Fruit fly (Drosophila melanogaster): ENCODE measurements around the gene CG15765.
A peak's percentile ranks its signal among the peaks of the same experiment; 100 is the strongest.

CG15765 gene

dm6 chrX:5880139-5880924 is 62.0 kb downstream of the CG15765 start (continued):
- TF ChIP-seq CG2875 (GFP tag; optimal IDR thresholded peaks at IDR 0.05) (peak; percentile 21), zen (tag; optimal IDR thresholded peaks at IDR 0.05) (peak; percentile 8), phol (tag; optimal IDR thresholded peaks at IDR 0.05) (peak; percentile 41), CG30403 (GFP tag; optimal IDR thresholded peaks at IDR 0.05) (peak; percentile 52), wor (GFP tag; IDR thresholded peaks at IDR 0.05) (no peak), CG2202 (tag; optimal IDR thresholded peaks at IDR 0.05) (peak; percentile 26), CG4282 (GFP tag; optimal IDR thresholded peaks at IDR 0.05) (no peak), CG7357 (GFP tag; IDR thresholded peaks at IDR 0.05) (0 out of 3 replicates have a peak, but pooled peaks have one; percentile 5), CG42726 (GFP tag; IDR thresholded peaks at IDR 0.05; ENCODE audit: partially characterized antibody) (no peak), B-H2 (GFP tag; optimal IDR thresholded peaks at IDR 0.05) (peak; percentile 31), mam (GFP tag; optimal IDR thresholded peaks at IDR 0.05) (peak; percentile 17), BEAF-32 (GFP tag; optimal IDR thresholded peaks at IDR 0.05) (no peak), CG11560 (tag; IDR thresholded peaks at IDR 0.05) (no peak), jing (GFP tag; optimal IDR thresholded peaks at IDR 0.05) (no peak), toy (GFP tag; IDR thresholded peaks at IDR 0.05) (no peak), CTCF (GFP tag; optimal IDR thresholded peaks at IDR 0.05) (peak; percentile 5), wdn (GFP tag; IDR thresholded peaks at IDR 0.05) (no peak; the same call in 1 of the 2 replicates), cg (GFP tag; optimal IDR thresholded peaks at IDR 0.05) (peak; percentile 95), Xrp1 (GFP tag; IDR thresholded peaks at IDR 0.05) (peak; percentile 65), bowl (GFP tag; IDR thresholded peaks at IDR 0.05) (no peak), B-H1 (GFP tag; IDR thresholded peaks at IDR 0.05) (no peak), Spps (tag; optimal IDR thresholded peaks at IDR 0.05) (peak; percentile 6), dm (GFP tag; optimal IDR thresholded peaks at IDR 0.05) (peak; percentile 2), Scr (GFP tag; IDR thresholded peaks at IDR 0.05; ENCODE audit: partially characterized antibody) (no peak), vfl (GFP tag; optimal IDR thresholded peaks at IDR 0.05) (no peak), CG2678 (tag; optimal IDR thresholded peaks at IDR 0.05) (peak; percentile 70), chinmo (GFP tag; IDR thresholded peaks at IDR 0.05; ENCODE audit: partially characterized antibody) (peak; percentile 58; the same call in 1 of the 4 replicates), nmo (GFP tag; optimal IDR thresholded peaks at IDR 0.05) (peak; percentile 22), her (GFP tag; optimal IDR thresholded peaks at IDR 0.05) (peak; percentile 33), cas (GFP tag; IDR thresholded peaks at IDR 0.05) (no peak; the same call in 1 of the 2 replicates), fd96Cb (tag; optimal IDR thresholded peaks at IDR 0.05) (peak; percentile 2), CG7745 (tag; optimal IDR thresholded peaks at IDR 0.05) (no peak), pita (GFP tag; optimal IDR thresholded peaks at IDR 0.05) (no peak), ind (GFP tag; optimal IDR thresholded peaks at IDR 0.05) (peak; percentile 34), Eip74EF (GFP tag; optimal IDR thresholded peaks at IDR 0.05) (peak in 1 of 2 experiments; percentile 76), NK7.1 (GFP tag; optimal IDR thresholded peaks at IDR 0.05) (no peak), so (GFP tag; IDR thresholded peaks at IDR 0.05) (no peak), CG13296 (GFP tag; optimal IDR thresholded peaks at IDR 0.05) (peak; percentile 47), slbo (GFP tag; IDR thresholded peaks at IDR 0.05) (peak; percentile 52), Atf-2 (GFP tag; optimal IDR thresholded peaks at IDR 0.05) (peak; percentile 5), Ets65A (GFP tag) (no peak), CG12299 (tag; optimal IDR thresholded peaks at IDR 0.05) (peak; percentile 4), sob (GFP tag; IDR thresholded peaks at IDR 0.05) (peak; percentile 48; the same call in 1 of the 2 replicates), hb (GFP tag; IDR thresholded peaks at IDR 0.05; ENCODE audit: partially characterized antibody) (no peak), Hr51 (GFP tag; optimal IDR thresholded peaks at IDR 0.05) (peak in 1 of 2 experiments; percentile 53), trh (GFP tag; optimal IDR thresholded peaks at IDR 0.05) (no peak), hkb (optimal IDR thresholded peaks at IDR 0.05) (no peak), hkb (GFP tag; IDR thresholded peaks at IDR 0.05) (peak; percentile 38; the same call in 1 of the 2 replicates), Sry-β (GFP tag; optimal IDR thresholded peaks at IDR 0.05) (no peak), luna (GFP tag; optimal IDR thresholded peaks at IDR 0.05) (no peak)
